Worm (Caenorhabditis elegans) whole organism, young adult: Measurements from ENCODE around the gene Y71H2AM.1.

Experiments used
- B0261.1 ChIP-seq: sonication (generic microtip); optimal IDR thresholded peaks from 2 replicates; lab custom pipeline; 2016; ENCODE audit warnings: mild to moderate bottlenecking, missing genetic modification characterization, moderate library complexity, missing compliant biosample characterization
- C17E4.6 ChIP-seq: fragments of 200-800 bp; sonication (Bioruptor generic); IDR thresholded peaks from 2 replicates; pipeline ENCODE4 v1.3.6; 2022; ENCODE audit warnings: missing genetic modification reagents, missing genetic modification characterization, missing compliant biosample characterization
- D2030.7 ChIP-seq: fragments of 200-800 bp; sonication (Bioruptor generic); IDR thresholded peaks from 2 replicates; pipeline ENCODE4 v1.3.6; 2022; ENCODE audit warnings: missing genetic modification reagents, missing genetic modification characterization, missing compliant biosample characterization
- F23B12.7 ChIP-seq: sonication (generic microtip); optimal IDR thresholded peaks from 2 replicates; lab custom pipeline; 2017; ENCODE audit warnings: missing genetic modification characterization, mild to moderate bottlenecking, missing compliant biosample characterization, antibody characterized with exemption, moderate library complexity; ENCODE audit not compliant: insufficient read depth
- F33H1.4 ChIP-seq: fragments of 200-800 bp; sonication (Bioruptor generic); IDR thresholded peaks from 2 replicates; pipeline ENCODE4 v1.3.6; 2022; ENCODE audit warnings: missing genetic modification reagents, missing genetic modification characterization, missing compliant biosample characterization
- F57C9.4 ChIP-seq: sonication (generic microtip); optimal IDR thresholded peaks from 2 replicates; lab custom pipeline; 2017; ENCODE audit warnings: mild to moderate bottlenecking, missing genetic modification characterization, missing compliant biosample characterization
- T26A5.8 ChIP-seq: sonication (generic microtip); optimal IDR thresholded peaks from 2 replicates; lab custom pipeline; 2016; ENCODE audit warnings: missing genetic modification characterization, missing compliant biosample characterization
- ZK185.1 ChIP-seq: sonication (generic microtip); optimal IDR thresholded peaks from 2 replicates; lab custom pipeline; 2016; ENCODE audit warnings: mild to moderate bottlenecking, missing genetic modification characterization, missing compliant biosample characterization; ENCODE audit not compliant: poor library complexity, severe bottlenecking
- ama-1 ChIP-seq, 3 experiments: fragments of 150-350 bp in 1 of 3; sonication (generic microtip) in 2 of 3; optimal IDR thresholded peaks; 2 replicates each; lab custom pipeline; 2014 to 2018; ENCODE audit warnings: missing biosample characterization in 2 of 3, missing genetic modification characterization in 2 of 3, missing genetic modification reagents in 2 of 3
- attf-5 ChIP-seq: fragments of 200-800 bp; sonication (Bioruptor generic); optimal IDR thresholded peaks from 2 replicates; lab custom pipeline; 2018; ENCODE audit warnings: mild to moderate bottlenecking, missing genetic modification characterization, missing compliant biosample characterization
- attf-6 ChIP-seq: fragments of 200-800 bp; sonication (Bioruptor generic); IDR thresholded peaks from 2 replicates; pipeline ENCODE4 v1.3.6; 2022; ENCODE audit warnings: missing genetic modification reagents, missing genetic modification characterization, missing compliant biosample characterization
- bed-1 ChIP-seq: fragments of 200-800 bp; sonication (Bioruptor generic); IDR thresholded peaks from 2 replicates; pipeline ENCODE4 v1.3.6; 2022; ENCODE audit warnings: missing genetic modification reagents, missing genetic modification characterization, missing compliant biosample characterization
- bed-2 ChIP-seq: fragments of 200-800 bp; sonication (Bioruptor generic); IDR thresholded peaks from 2 replicates; pipeline ENCODE4 v1.3.6; 2022; ENCODE audit warnings: missing genetic modification reagents, missing genetic modification characterization, missing compliant biosample characterization
- cebp-1 ChIP-seq, 2 experiments: fragments of 200-800 bp in 1 of 2; sonication (Bioruptor generic) in 1 of 2; sonication (generic microtip) in 1 of 2; IDR thresholded peaks in 1 of 2; optimal IDR thresholded peaks in 1 of 2; 2 replicates each; pipeline versions ENCODE4 v1.3.6 to Lab custom; 2017 to 2022; ENCODE audit warnings: missing compliant biosample characterization in 2 of 2, missing genetic modification characterization in 2 of 2, mild to moderate bottlenecking in 1 of 2, missing genetic modification reagents in 1 of 2, moderate library complexity in 1 of 2
- ceh-100 ChIP-seq: fragments of 200-800 bp; sonication (Bioruptor generic); IDR thresholded peaks from 2 replicates; pipeline ENCODE4 v1.3.6; 2022; ENCODE audit warnings: missing genetic modification reagents, missing genetic modification characterization, missing compliant biosample characterization
- ceh-27 ChIP-seq: fragments of 200-800 bp; sonication (Bioruptor generic); optimal IDR thresholded peaks from 2 replicates; lab custom pipeline; 2018; ENCODE audit warnings: mild to moderate bottlenecking, missing genetic modification characterization, moderate library complexity, missing compliant biosample characterization
- ceh-79 ChIP-seq: sonication (generic microtip); optimal IDR thresholded peaks from 2 replicates; lab custom pipeline; 2017; ENCODE audit warnings: mild to moderate bottlenecking, missing genetic modification characterization, missing compliant biosample characterization
- ceh-91 ChIP-seq: fragments of 200-800 bp; sonication (Bioruptor generic); IDR thresholded peaks from 2 replicates; pipeline ENCODE4 v1.3.6; 2022; ENCODE audit warnings: missing genetic modification reagents, missing genetic modification characterization, missing compliant biosample characterization
- dox-1 ChIP-seq: fragments of 200-800 bp; sonication (Bioruptor generic); IDR thresholded peaks from 2 replicates; pipeline ENCODE4 v1.3.6; 2022; ENCODE audit warnings: missing genetic modification reagents, missing genetic modification characterization, missing compliant biosample characterization
- efl-1 ChIP-seq: fragments of 150-350 bp; optimal IDR thresholded peaks from 2 replicates; lab custom pipeline; 2014; ENCODE audit warnings: missing biosample characterization, missing genetic modification reagents, missing genetic modification characterization
- egl-18 ChIP-seq: fragments of 200-800 bp; sonication (Bioruptor generic); IDR thresholded peaks from 2 replicates; pipeline ENCODE4 v1.3.6; 2022; ENCODE audit warnings: missing genetic modification reagents, missing genetic modification characterization, missing compliant biosample characterization
- egl-44 ChIP-seq: fragments of 200-800 bp; sonication (Bioruptor generic); IDR thresholded peaks from 2 replicates; pipeline ENCODE4 v1.3.6; 2022; ENCODE audit warnings: missing genetic modification reagents, missing genetic modification characterization, missing compliant biosample characterization
- egrh-3 ChIP-seq: fragments of 200-800 bp; sonication (Bioruptor generic); IDR thresholded peaks from 2 replicates; pipeline ENCODE4 v1.3.6; 2022; ENCODE audit warnings: missing genetic modification reagents, missing genetic modification characterization, missing compliant biosample characterization
- hlh-12 ChIP-seq: sonication (generic microtip); optimal IDR thresholded peaks from 2 replicates; lab custom pipeline; 2016; ENCODE audit warnings: missing genetic modification characterization, missing compliant biosample characterization
- hmg-20 ChIP-seq: fragments of 200-800 bp; sonication (Bioruptor generic); IDR thresholded peaks from 2 replicates; pipeline ENCODE4 v1.3.6; 2022; ENCODE audit warnings: missing genetic modification reagents, missing genetic modification characterization, missing compliant biosample characterization
- hrde-1 ChIP-seq: sonication (generic microtip); optimal IDR thresholded peaks from 2 replicates; lab custom pipeline; 2016; ENCODE audit warnings: missing genetic modification characterization, mild to moderate bottlenecking, missing compliant biosample characterization, moderate library complexity, missing genotype, missing genetic modification reagents, borderline replicate concordance
- hsf-1 ChIP-seq: fragments of 200-800 bp; sonication (Bioruptor generic); IDR thresholded peaks from 2 replicates; pipeline ENCODE4 v1.3.6; 2022; ENCODE audit warnings: missing genetic modification reagents, missing genetic modification characterization, missing compliant biosample characterization
- let-607 ChIP-seq, 2 experiments: fragments of 200-800 bp in 1 of 2; sonication (Bioruptor generic) in 1 of 2; sonication (generic microtip) in 1 of 2; optimal IDR thresholded peaks; 2 replicates each; lab custom pipeline; 2016 to 2018; ENCODE audit warnings: mild to moderate bottlenecking in 2 of 2, missing compliant biosample characterization in 2 of 2, missing genetic modification characterization in 2 of 2, moderate library complexity in 2 of 2, missing genotype in 1 of 2
- lin-35 ChIP-seq, 3 experiments: fragments of 150-350 bp in 2 of 3; sonication (generic microtip) in 1 of 3; optimal IDR thresholded peaks; 2 replicates each; lab custom pipeline; 2014 to 2018; ENCODE audit warnings: missing biosample characterization in 3 of 3, missing genetic modification characterization in 3 of 3, missing genetic modification reagents in 3 of 3
- lin-40 ChIP-seq: sonication (generic microtip); optimal IDR thresholded peaks from 2 replicates; lab custom pipeline; 2016; ENCODE audit warnings: missing genetic modification characterization, mild to moderate bottlenecking, missing compliant biosample characterization, missing genotype, missing genetic modification reagents
- lin-54 ChIP-seq: fragments of 200-800 bp; sonication (Bioruptor generic); optimal IDR thresholded peaks from 2 replicates; lab custom pipeline; 2018; ENCODE audit warnings: mild to moderate bottlenecking, missing genetic modification characterization, missing compliant biosample characterization
- lsl-1 ChIP-seq: fragments of 200-800 bp; sonication (Bioruptor generic); optimal IDR thresholded peaks from 2 replicates; lab custom pipeline; 2018; ENCODE audit warnings: mild to moderate bottlenecking, missing genetic modification characterization, moderate library complexity, missing compliant biosample characterization
- madf-8 ChIP-seq: fragments of 200-800 bp; sonication (Bioruptor generic); conservative IDR thresholded peaks from 2 replicates; pipeline ENCODE4 v1.3.6; 2022; ENCODE audit warnings: missing genetic modification reagents, missing genetic modification characterization, missing compliant biosample characterization
- mcd-1 ChIP-seq: fragments of 200-800 bp; sonication (Bioruptor generic); IDR thresholded peaks from 2 replicates; pipeline ENCODE4 v1.3.6; 2022; ENCODE audit warnings: missing genetic modification reagents, missing genetic modification characterization, missing compliant biosample characterization
- nhr-80 ChIP-seq: sonication (generic microtip); optimal IDR thresholded peaks from 2 replicates; lab custom pipeline; 2016; ENCODE audit warnings: missing genetic modification characterization, missing compliant biosample characterization
- nhr-90 ChIP-seq: sonication (generic microtip); optimal IDR thresholded peaks from 2 replicates; lab custom pipeline; 2016; ENCODE audit warnings: missing genotype, mild to moderate bottlenecking, missing genetic modification characterization, missing compliant biosample characterization
- pha-4 ChIP-seq: fragments of 150-350 bp; sonication (generic microtip); optimal IDR thresholded peaks from 2 replicates; lab custom pipeline; 2014; ENCODE audit warnings: missing biosample characterization, missing genetic modification reagents, missing genetic modification characterization
- rcor-1 ChIP-seq: fragments of 200-800 bp; sonication (Bioruptor generic); IDR thresholded peaks from 2 replicates; pipeline ENCODE4 v1.3.6; 2022; ENCODE audit warnings: missing genetic modification reagents, missing genetic modification characterization, missing compliant biosample characterization
- sdz-38 ChIP-seq: sonication (generic microtip); optimal IDR thresholded peaks from 2 replicates; lab custom pipeline; 2016; ENCODE audit warnings: missing genotype, missing genetic modification characterization, missing compliant biosample characterization
- snpc-1.1 ChIP-seq: sonication (generic microtip); optimal IDR thresholded peaks from 2 replicates; lab custom pipeline; 2017; ENCODE audit warnings: missing genetic modification characterization, mild to moderate bottlenecking, missing compliant biosample characterization, antibody characterized with exemption, moderate library complexity, missing genotype, missing genetic modification reagents; ENCODE audit not compliant: insufficient read depth
- snpc-3.4 ChIP-seq: sonication (generic microtip); optimal IDR thresholded peaks from 2 replicates; lab custom pipeline; 2017; ENCODE audit warnings: missing genetic modification characterization, mild to moderate bottlenecking, missing compliant biosample characterization, antibody characterized with exemption, moderate library complexity, missing genotype, missing genetic modification reagents
- snpc-4 ChIP-seq, 5 experiments: fragments of 150-350 bp in 1 of 5; sonication (generic microtip) in 4 of 5; optimal IDR thresholded peaks; 2 replicates each; lab custom pipeline; 2014 to 2018; ENCODE audit warnings: missing genetic modification characterization in 5 of 5, missing biosample characterization in 3 of 5, antibody characterized with exemption in 2 of 5, mild to moderate bottlenecking in 2 of 5, missing compliant biosample characterization in 2 of 5, missing genotype in 2 of 5, moderate library complexity in 2 of 5, missing genetic modification reagents in 1 of 5
- tbp1 ChIP-seq: fragments of 200-800 bp; sonication (Bioruptor generic); optimal IDR thresholded peaks from 2 replicates; lab custom pipeline; 2018; ENCODE audit warnings: mild to moderate bottlenecking, missing genetic modification characterization, missing compliant biosample characterization
- ztf-3 ChIP-seq: fragments of 200-800 bp; sonication (Bioruptor generic); optimal IDR thresholded peaks from 2 replicates; lab custom pipeline; 2018; ENCODE audit warnings: mild to moderate bottlenecking, missing genetic modification characterization, missing compliant biosample characterization
- ztf-6 ChIP-seq: fragments of 200-800 bp; sonication (Bioruptor generic); IDR thresholded peaks from 2 replicates; pipeline ENCODE4 v1.3.6; 2022; ENCODE audit warnings: missing genetic modification reagents, missing genetic modification characterization, missing compliant biosample characterization

Y71H2AM.1 gene

DNA sequence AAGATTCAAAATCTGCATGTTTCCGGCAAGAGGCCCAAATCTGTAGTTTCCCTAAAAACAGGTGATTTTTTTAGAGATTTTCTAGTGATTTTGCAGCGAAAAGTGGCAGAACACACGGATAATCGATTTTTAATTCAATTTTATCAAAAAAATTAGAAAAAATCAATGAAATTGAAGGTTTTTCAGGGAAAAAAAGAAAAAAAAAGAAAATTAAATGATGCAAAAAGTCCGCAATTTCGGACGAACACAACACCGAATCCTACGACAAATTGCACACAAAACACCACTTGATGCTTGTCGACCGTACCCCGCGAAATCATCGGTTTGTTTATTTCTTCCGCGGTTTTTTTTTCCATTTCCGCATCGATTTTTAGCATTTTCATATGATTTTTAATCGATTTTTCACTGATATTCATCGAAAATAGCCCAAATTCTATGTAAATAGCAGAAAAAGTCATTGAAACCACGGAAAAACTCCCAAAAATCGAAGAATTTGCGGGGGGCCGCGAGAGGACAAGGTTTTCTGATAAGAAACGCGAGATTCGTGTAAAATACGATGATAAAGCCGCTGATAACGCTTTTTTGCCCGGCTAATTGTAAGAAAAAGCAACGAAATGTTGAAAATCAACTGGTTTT lies 11.8 kb upstream of the Y71H2AM.1 start, which contains the start of gene tufm-1:
tufm-1 (minus strand) TSS at position 51 of the 636 bp plus-strand sequence.
- no peak for TF ChIP-seq C17E4.6 (GFP tag; lab: Robert Waterston, UW)
- TF ChIP-seq ceh-91: peak; percentile 42; the same call in 1 of the 2 replicates
- TF ChIP-seq ZK185.1: no peak
- no peak for TF ChIP-seq nhr-90 (tag; lab: Kevin White, UChicago)
- TF ChIP-seq let-607 (tag; optimal IDR thresholded peaks at IDR 0.05; lab: Kevin White, UChicago): no peak
- TF ChIP-seq egl-44 (GFP tag; lab: Robert Waterston, UW): no peak
- TF ChIP-seq tbp1 (GFP tag; lab: Kevin White, UChicago): peak; percentile 16
- no peak for TF ChIP-seq ztf-3 (GFP tag; lab: Kevin White, UChicago)
- peak; percentile 39 for TF ChIP-seq madf-8
- TF ChIP-seq D2030.7: peak; percentile 18; the same call in 1 of the 2 replicates
- TF ChIP-seq lsl-1: peak; percentile 78
- TF ChIP-seq ceh-100 (GFP tag; lab: Robert Waterston, UW): no peak
- TF ChIP-seq efl-1 (GFP tag; lab: Kevin White, UChicago): peak; percentile 71
- TF ChIP-seq hrde-1 (tag; lab: Kevin White, UChicago): no peak
- TF ChIP-seq hsf-1 (GFP tag; lab: Robert Waterston, UW): no peak
- no peak for TF ChIP-seq snpc-3.4 (tag; lab: Kevin White, UChicago)
- TF ChIP-seq ceh-27: no peak
- peak; percentile 38 for TF ChIP-seq lin-40 (tag; lab: Kevin White, UChicago)
- no peak for TF ChIP-seq hlh-12 (tag; lab: Kevin White, UChicago)
- TF ChIP-seq snpc-4 (GFP tag; optimal IDR thresholded peaks at IDR 0.05; lab: Kevin White, UChicago): no peak
- peak in 1 of 4 experiments; percentile 33 for TF ChIP-seq snpc-4 (tag; optimal IDR thresholded peaks at IDR 0.05; lab: Kevin White, UChicago)
- TF ChIP-seq T26A5.8 (tag; lab: Kevin White, UChicago): no peak
- TF ChIP-seq egl-18: no peak
- TF ChIP-seq attf-5 (GFP tag; lab: Kevin White, UChicago): peak; percentile 46
- TF ChIP-seq F33H1.4 (GFP tag; lab: Robert Waterston, UW): peak; percentile 53
- TF ChIP-seq F23B12.7 (tag; lab: Kevin White, UChicago): peak; percentile 62
- TF ChIP-seq ceh-79 (tag; lab: Kevin White, UChicago): no peak
- TF ChIP-seq lin-35 (GFP tag; optimal IDR thresholded peaks at IDR 0.05; lab: Kevin White, UChicago): peak in 1 of 3 experiments; percentile 66
- no peak for TF ChIP-seq B0261.1
- TF ChIP-seq pha-4: peak; percentile 17
- TF ChIP-seq F57C9.4 (tag; lab: Kevin White, UChicago): no peak
- no peak for TF ChIP-seq bed-1 (GFP tag; lab: Robert Waterston, UW)
- TF ChIP-seq ama-1 (optimal IDR thresholded peaks at IDR 0.05; lab: Kevin White, UChicago): no peak
- TF ChIP-seq ama-1 (GFP tag; optimal IDR thresholded peaks at IDR 0.05; lab: Kevin White, UChicago): no peak
- TF ChIP-seq ztf-6 (GFP tag; lab: Robert Waterston, UW): no peak
- TF ChIP-seq nhr-80 (tag; lab: Kevin White, UChicago): peak; percentile 13
- no peak for TF ChIP-seq bed-2 (GFP tag; lab: Robert Waterston, UW)
- no peak for TF ChIP-seq sdz-38
- TF ChIP-seq cebp-1 (GFP tag; IDR thresholded peaks at IDR 0.05; lab: Robert Waterston, UW): no peak
- peak; percentile 11 for TF ChIP-seq cebp-1 (tag; optimal IDR thresholded peaks at IDR 0.05; lab: Kevin White, UChicago)
- peak; percentile 19 for TF ChIP-seq lin-54 (GFP tag; lab: Kevin White, UChicago)
- TF ChIP-seq egrh-3 (GFP tag; lab: Robert Waterston, UW): no peak
- TF ChIP-seq rcor-1 (GFP tag; lab: Robert Waterston, UW): no peak
- TF ChIP-seq attf-6: no peak
- TF ChIP-seq dox-1 (GFP tag; lab: Robert Waterston, UW): no peak
- no peak for TF ChIP-seq snpc-1.1 (tag; lab: Kevin White, UChicago)
- TF ChIP-seq hmg-20 (GFP tag; lab: Robert Waterston, UW): no peak
- peak; percentile 70 for TF ChIP-seq mcd-1 (GFP tag; lab: Robert Waterston, UW)
